Fruit fly (Drosophila melanogaster): Measurements from ENCODE around the gene Vps24.

DNA sequence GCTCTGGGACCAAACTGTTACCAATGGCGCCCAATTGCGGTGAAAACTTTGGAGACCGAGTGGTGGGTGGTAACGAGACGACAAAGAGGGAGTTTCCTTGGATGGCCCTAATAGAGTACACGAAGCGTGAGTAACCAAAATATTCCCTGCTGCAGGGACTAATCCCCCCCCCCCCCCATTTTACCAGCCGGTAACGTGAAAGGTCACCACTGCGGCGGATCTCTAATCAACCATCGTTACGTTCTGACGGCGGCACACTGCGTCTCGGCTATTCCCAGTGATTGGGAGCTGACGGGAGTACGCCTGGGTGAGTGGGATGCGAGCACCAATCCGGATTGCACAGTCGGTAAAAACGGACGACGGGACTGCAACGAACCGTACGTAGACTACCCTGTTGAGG, 2.0 kb downstream of the Vps24 start:
- TF ChIP-seq CG15336 (GFP tag; IDR thresholded peaks at IDR 0.05), result no peak
- no peak for TF ChIP-seq lz (GFP tag; optimal IDR thresholded peaks at IDR 0.05)
- no peak for TF ChIP-seq spab (GFP tag; optimal IDR thresholded peaks at IDR 0.05)
- TF ChIP-seq net (GFP tag; optimal IDR thresholded peaks at IDR 0.05), result no peak
- TF ChIP-seq Gug (GFP tag; IDR thresholded peaks at IDR 0.05), result no peak

All from whole organism, prepupa.